Worm (Caenorhabditis elegans) whole organism, young adult: Measurements from ENCODE around the gene ZK892.6.
A peak's percentile ranks its signal among the peaks of the same experiment; 100 is the strongest.

ENCODE experiments used
- B0261.1 ChIP-seq: sonication (generic microtip); optimal IDR thresholded peaks from 2 replicates; lab custom pipeline; 2016; ENCODE audit warnings: mild to moderate bottlenecking, missing genetic modification characterization, moderate library complexity, missing compliant biosample characterization
- D2030.7 ChIP-seq: fragments of 200-800 bp; sonication (Bioruptor generic); IDR thresholded peaks from 2 replicates; pipeline ENCODE4 v1.3.6; 2022; ENCODE audit warnings: missing genetic modification reagents, missing genetic modification characterization, missing compliant biosample characterization
- F23B12.7 ChIP-seq: sonication (generic microtip); optimal IDR thresholded peaks from 2 replicates; lab custom pipeline; 2017; ENCODE audit warnings: missing genetic modification characterization, mild to moderate bottlenecking, missing compliant biosample characterization, antibody characterized with exemption, moderate library complexity; ENCODE audit not compliant: insufficient read depth
- F33H1.4 ChIP-seq: fragments of 200-800 bp; sonication (Bioruptor generic); IDR thresholded peaks from 2 replicates; pipeline ENCODE4 v1.3.6; 2022; ENCODE audit warnings: missing genetic modification reagents, missing genetic modification characterization, missing compliant biosample characterization
- F49E8.2 ChIP-seq: sonication (generic microtip); optimal IDR thresholded peaks from 3 replicates; lab custom pipeline; 2017; ENCODE audit warnings: missing genetic modification characterization, mild to moderate bottlenecking, missing compliant biosample characterization, antibody characterized with exemption, moderate library complexity; ENCODE audit not compliant: insufficient read depth
- F57A8.1 ChIP-seq: fragments of 200-800 bp; sonication (Bioruptor generic); optimal IDR thresholded peaks from 2 replicates; lab custom pipeline; 2018; ENCODE audit warnings: mild to moderate bottlenecking, missing genetic modification characterization, moderate library complexity, missing compliant biosample characterization
- T07F8.4 ChIP-seq: sonication (generic microtip); optimal IDR thresholded peaks from 2 replicates; lab custom pipeline; 2016; ENCODE audit warnings: mild to moderate bottlenecking, missing genetic modification characterization, moderate library complexity, missing compliant biosample characterization
- Y53G8AR.9 ChIP-seq: fragments of 200-800 bp; sonication (Bioruptor generic); conservative IDR thresholded peaks from 2 replicates; pipeline ENCODE4 v1.3.6; 2022; ENCODE audit warnings: missing genetic modification reagents, missing genetic modification characterization, missing compliant biosample characterization
- Y67H2A.10 ChIP-seq: fragments of 200-800 bp; sonication (Bioruptor generic); conservative IDR thresholded peaks from 2 replicates; pipeline ENCODE4 v1.3.6; 2022; ENCODE audit warnings: missing genetic modification reagents, missing genetic modification characterization, missing compliant biosample characterization
- Y79H2A.3 ChIP-seq: fragments of 200-800 bp; sonication (Bioruptor generic); conservative IDR thresholded peaks from 2 replicates; pipeline ENCODE4 v1.3.6; 2022; ENCODE audit warnings: missing genetic modification reagents, missing genetic modification characterization, missing compliant biosample characterization
- Y95B8A.8 ChIP-seq: fragments of 200-800 bp; sonication (Bioruptor generic); IDR thresholded peaks from 2 replicates; pipeline ENCODE4 v1.3.6; 2022; ENCODE audit warnings: missing genetic modification reagents, missing genetic modification characterization, missing compliant biosample characterization
- ZK185.1 ChIP-seq: sonication (generic microtip); optimal IDR thresholded peaks from 2 replicates; lab custom pipeline; 2016; ENCODE audit warnings: mild to moderate bottlenecking, missing genetic modification characterization, missing compliant biosample characterization; ENCODE audit not compliant: poor library complexity, severe bottlenecking
- akir-1 ChIP-seq: fragments of 200-800 bp; sonication (Bioruptor generic); optimal IDR thresholded peaks from 2 replicates; lab custom pipeline; 2018; ENCODE audit warnings: mild to moderate bottlenecking, missing genetic modification characterization, moderate library complexity, missing compliant biosample characterization
- attf-5 ChIP-seq: fragments of 200-800 bp; sonication (Bioruptor generic); optimal IDR thresholded peaks from 2 replicates; lab custom pipeline; 2018; ENCODE audit warnings: mild to moderate bottlenecking, missing genetic modification characterization, missing compliant biosample characterization
- bed-1 ChIP-seq: fragments of 200-800 bp; sonication (Bioruptor generic); IDR thresholded peaks from 2 replicates; pipeline ENCODE4 v1.3.6; 2022; ENCODE audit warnings: missing genetic modification reagents, missing genetic modification characterization, missing compliant biosample characterization
- cebp-2 ChIP-seq: fragments of 200-800 bp; sonication (Bioruptor generic); IDR thresholded peaks from 2 replicates; pipeline ENCODE4 v1.3.6; 2022; ENCODE audit warnings: missing genetic modification characterization, missing compliant biosample characterization
- ceh-100 ChIP-seq: fragments of 200-800 bp; sonication (Bioruptor generic); IDR thresholded peaks from 2 replicates; pipeline ENCODE4 v1.3.6; 2022; ENCODE audit warnings: missing genetic modification reagents, missing genetic modification characterization, missing compliant biosample characterization
- ceh-27 ChIP-seq: fragments of 200-800 bp; sonication (Bioruptor generic); optimal IDR thresholded peaks from 2 replicates; lab custom pipeline; 2018; ENCODE audit warnings: mild to moderate bottlenecking, missing genetic modification characterization, moderate library complexity, missing compliant biosample characterization
- die-1 ChIP-seq: sonication (generic microtip); optimal IDR thresholded peaks from 2 replicates; lab custom pipeline; 2016; ENCODE audit warnings: missing genotype, mild to moderate bottlenecking, missing genetic modification characterization, missing compliant biosample characterization
- dox-1 ChIP-seq: fragments of 200-800 bp; sonication (Bioruptor generic); IDR thresholded peaks from 2 replicates; pipeline ENCODE4 v1.3.6; 2022; ENCODE audit warnings: missing genetic modification reagents, missing genetic modification characterization, missing compliant biosample characterization
- efl-1 ChIP-seq: fragments of 150-350 bp; optimal IDR thresholded peaks from 2 replicates; lab custom pipeline; 2014; ENCODE audit warnings: missing biosample characterization, missing genetic modification reagents, missing genetic modification characterization
- hlh-26 ChIP-seq: fragments of 200-800 bp; sonication (Bioruptor generic); conservative IDR thresholded peaks from 2 replicates; pipeline ENCODE4 v1.3.6; 2022; ENCODE audit warnings: missing genetic modification reagents, missing genetic modification characterization, missing compliant biosample characterization
- hmg-1.2 ChIP-seq: fragments of 200-800 bp; sonication (Bioruptor generic); IDR thresholded peaks from 2 replicates; pipeline ENCODE4 v1.3.6; 2022; ENCODE audit warnings: missing genetic modification reagents, missing genetic modification characterization, missing compliant biosample characterization
- hmg-20 ChIP-seq: fragments of 200-800 bp; sonication (Bioruptor generic); IDR thresholded peaks from 2 replicates; pipeline ENCODE4 v1.3.6; 2022; ENCODE audit warnings: missing genetic modification reagents, missing genetic modification characterization, missing compliant biosample characterization
- hrde-1 ChIP-seq: sonication (generic microtip); optimal IDR thresholded peaks from 2 replicates; lab custom pipeline; 2016; ENCODE audit warnings: missing genetic modification characterization, mild to moderate bottlenecking, missing compliant biosample characterization, moderate library complexity, missing genotype, missing genetic modification reagents, borderline replicate concordance
- let-526 ChIP-seq: fragments of 200-800 bp; sonication (Bioruptor generic); IDR thresholded peaks from 2 replicates; pipeline ENCODE4 v1.3.6; 2022; ENCODE audit warnings: missing genetic modification reagents, missing genetic modification characterization, missing compliant biosample characterization
- lin-35 ChIP-seq, 3 experiments: fragments of 150-350 bp in 2 of 3; sonication (generic microtip) in 1 of 3; optimal IDR thresholded peaks; 2 replicates each; lab custom pipeline; 2014 to 2018; ENCODE audit warnings: missing biosample characterization in 3 of 3, missing genetic modification characterization in 3 of 3, missing genetic modification reagents in 3 of 3
- lin-40 ChIP-seq: sonication (generic microtip); optimal IDR thresholded peaks from 2 replicates; lab custom pipeline; 2016; ENCODE audit warnings: missing genetic modification characterization, mild to moderate bottlenecking, missing compliant biosample characterization, missing genotype, missing genetic modification reagents
- lin-54 ChIP-seq: fragments of 200-800 bp; sonication (Bioruptor generic); optimal IDR thresholded peaks from 2 replicates; lab custom pipeline; 2018; ENCODE audit warnings: mild to moderate bottlenecking, missing genetic modification characterization, missing compliant biosample characterization
- lsl-1 ChIP-seq: fragments of 200-800 bp; sonication (Bioruptor generic); optimal IDR thresholded peaks from 2 replicates; lab custom pipeline; 2018; ENCODE audit warnings: mild to moderate bottlenecking, missing genetic modification characterization, moderate library complexity, missing compliant biosample characterization
- lsy-27 ChIP-seq: sonication (generic microtip); optimal IDR thresholded peaks from 2 replicates; lab custom pipeline; 2017; ENCODE audit warnings: missing genetic modification characterization, mild to moderate bottlenecking, missing compliant biosample characterization, antibody characterized with exemption, missing genotype, borderline replicate concordance; ENCODE audit not compliant: insufficient read depth
- madf-10 ChIP-seq: sonication (generic microtip); optimal IDR thresholded peaks from 2 replicates; lab custom pipeline; 2016; ENCODE audit warnings: mild to moderate bottlenecking, missing genetic modification characterization, missing compliant biosample characterization
- madf-3 ChIP-seq: fragments of 200-800 bp; sonication (Bioruptor generic); IDR thresholded peaks from 2 replicates; pipeline ENCODE4 v1.3.6; 2022; ENCODE audit warnings: missing genetic modification reagents, missing genetic modification characterization, missing compliant biosample characterization
- madf-6 ChIP-seq: fragments of 200-800 bp; sonication (Bioruptor generic); IDR thresholded peaks from 2 replicates; pipeline ENCODE4 v1.3.6; 2022; ENCODE audit warnings: missing genetic modification reagents, missing genetic modification characterization, missing compliant biosample characterization
- mcd-1 ChIP-seq: fragments of 200-800 bp; sonication (Bioruptor generic); IDR thresholded peaks from 2 replicates; pipeline ENCODE4 v1.3.6; 2022; ENCODE audit warnings: missing genetic modification reagents, missing genetic modification characterization, missing compliant biosample characterization
- mxl-1 ChIP-seq: sonication (generic microtip); optimal IDR thresholded peaks from 2 replicates; lab custom pipeline; 2016; ENCODE audit warnings: missing genetic modification characterization, missing compliant biosample characterization
- nfya-2 ChIP-seq: fragments of 200-800 bp; sonication (Bioruptor generic); IDR thresholded peaks from 2 replicates; pipeline ENCODE4 v1.3.6; 2022; ENCODE audit warnings: missing genetic modification reagents, missing genetic modification characterization, missing compliant biosample characterization
- nhr-120 ChIP-seq: fragments of 200-800 bp; sonication (Bioruptor generic); IDR thresholded peaks from 2 replicates; pipeline ENCODE4 v1.3.6; 2022; ENCODE audit warnings: missing genetic modification characterization, missing compliant biosample characterization
- nhr-179 ChIP-seq: sonication (generic microtip); optimal IDR thresholded peaks from 2 replicates; lab custom pipeline; 2016; ENCODE audit warnings: mild to moderate bottlenecking, missing genetic modification characterization, missing compliant biosample characterization
- nhr-27 ChIP-seq: fragments of 200-800 bp; sonication (Bioruptor generic); optimal IDR thresholded peaks from 2 replicates; lab custom pipeline; 2018; ENCODE audit warnings: mild to moderate bottlenecking, missing genetic modification characterization, moderate library complexity, missing compliant biosample characterization
- pbrm-1 ChIP-seq: fragments of 200-800 bp; sonication (Bioruptor generic); IDR thresholded peaks from 2 replicates; pipeline ENCODE4 v1.3.6; 2022; ENCODE audit warnings: missing genetic modification reagents, missing genetic modification characterization, missing compliant biosample characterization
- sdz-38 ChIP-seq: sonication (generic microtip); optimal IDR thresholded peaks from 2 replicates; lab custom pipeline; 2016; ENCODE audit warnings: missing genotype, missing genetic modification characterization, missing compliant biosample characterization
- tbp1 ChIP-seq: fragments of 200-800 bp; sonication (Bioruptor generic); optimal IDR thresholded peaks from 2 replicates; lab custom pipeline; 2018; ENCODE audit warnings: mild to moderate bottlenecking, missing genetic modification characterization, missing compliant biosample characterization
- tbx-9 ChIP-seq: sonication (generic microtip); optimal IDR thresholded peaks from 2 replicates; lab custom pipeline; 2016; ENCODE audit warnings: borderline replicate concordance, missing genetic modification characterization, inconsistent platforms, missing compliant biosample characterization
- xnd-1 ChIP-seq: sonication (generic microtip); optimal IDR thresholded peaks from 2 replicates; lab custom pipeline; 2016; ENCODE audit warnings: missing genotype, missing genetic modification reagents, missing genetic modification characterization, missing compliant biosample characterization
- zfh-2 ChIP-seq: fragments of 200-800 bp; sonication (Bioruptor generic); conservative IDR thresholded peaks from 2 replicates; pipeline ENCODE4 v1.3.6; 2022; ENCODE audit warnings: missing genetic modification reagents, missing genetic modification characterization, missing compliant biosample characterization
- zim-3 ChIP-seq: sonication (generic microtip); optimal IDR thresholded peaks from 2 replicates; lab custom pipeline; 2017; ENCODE audit warnings: mild to moderate bottlenecking, missing genetic modification characterization, moderate library complexity, missing compliant biosample characterization
- ztf-26 ChIP-seq: sonication (generic microtip); optimal IDR thresholded peaks from 2 replicates; lab custom pipeline; 2017; ENCODE audit warnings: missing genetic modification characterization, missing compliant biosample characterization

Gene ZK892.6

ce11 chrII:9940430-9940829 is 39.5 kb downstream of the ZK892.6 start, which contains the start of gene ufd-3 (continued):
- peak; percentile 54 for TF ChIP-seq lsl-1
- peak; percentile 42 for TF ChIP-seq tbp1 (GFP tag; lab: Kevin White, UChicago)
- no peak for TF ChIP-seq Y95B8A.8 (GFP tag; lab: Robert Waterston, UW)
- TF ChIP-seq die-1 (tag; lab: Kevin White, UChicago) = no peak
- TF ChIP-seq hrde-1 (tag; lab: Kevin White, UChicago) = peak; percentile 15
- no peak for TF ChIP-seq lin-40
- TF ChIP-seq ZK185.1 (tag; lab: Kevin White, UChicago) = peak; percentile 93
- TF ChIP-seq Y67H2A.10 (GFP tag; lab: Robert Waterston, UW) = peak; percentile 45; the same call in 1 of the 2 replicates
- TF ChIP-seq zim-3 (tag; lab: Kevin White, UChicago) = no peak
- TF ChIP-seq bed-1 (GFP tag; lab: Robert Waterston, UW) = no peak
- TF ChIP-seq T07F8.4 = no peak
- 0 out of 2 replicates have a peak, but pooled peaks have one; percentile 59 for TF ChIP-seq madf-3 (GFP tag; lab: Robert Waterston, UW)
- peak; percentile 58 for TF ChIP-seq ceh-100 (GFP tag; lab: Robert Waterston, UW)
- 0 out of 2 replicates have a peak, but pooled peaks have one; percentile 45 for TF ChIP-seq nfya-2
- TF ChIP-seq cebp-2 (GFP tag; lab: Robert Waterston, UW) = no peak
- TF ChIP-seq tbx-9 (tag; lab: Kevin White, UChicago) = no peak
- peak; percentile 99 for TF ChIP-seq lin-54 (GFP tag; lab: Kevin White, UChicago)
- TF ChIP-seq nhr-27 = peak; percentile 27
- no peak for TF ChIP-seq sdz-38 (tag; lab: Kevin White, UChicago)
- TF ChIP-seq ztf-26 = peak; percentile 23
- no peak for TF ChIP-seq hlh-26 (GFP tag; lab: Robert Waterston, UW)
- no peak for TF ChIP-seq lsy-27 (tag; lab: Kevin White, UChicago)
- peak; percentile 90 for TF ChIP-seq ceh-27
- no peak for TF ChIP-seq F57A8.1 (GFP tag; lab: Kevin White, UChicago)
- TF ChIP-seq mcd-1 (GFP tag; lab: Robert Waterston, UW) = peak; percentile 72
- TF ChIP-seq F33H1.4 (GFP tag; lab: Robert Waterston, UW) = peak; percentile 43; the same call in 1 of the 2 replicates
- peak; percentile 40 to 96 (median 44) for TF ChIP-seq lin-35 (GFP tag; optimal IDR thresholded peaks at IDR 0.05; lab: Kevin White, UChicago)
- no peak for TF ChIP-seq Y53G8AR.9
- TF ChIP-seq F23B12.7 (tag; lab: Kevin White, UChicago) = peak; percentile 64
- TF ChIP-seq mxl-1 = no peak
- TF ChIP-seq nhr-179 = no peak
- no peak for TF ChIP-seq zfh-2 (GFP tag; lab: Robert Waterston, UW)
- TF ChIP-seq madf-6 (GFP tag; lab: Robert Waterston, UW) = peak; percentile 75
- no peak for TF ChIP-seq hmg-20 (GFP tag; lab: Robert Waterston, UW)
- peak; percentile 24 for TF ChIP-seq akir-1 (GFP tag; lab: Kevin White, UChicago)
- TF ChIP-seq xnd-1 (tag; lab: Kevin White, UChicago) = peak; percentile 53
- TF ChIP-seq F49E8.2 (tag; lab: Kevin White, UChicago) = no peak
- TF ChIP-seq let-526 (GFP tag; lab: Robert Waterston, UW) = no peak; the same call in 1 of the 2 replicates
- peak; percentile 81 for TF ChIP-seq attf-5 (GFP tag; lab: Kevin White, UChicago)
- TF ChIP-seq hmg-1.2 = peak; percentile 42
- TF ChIP-seq D2030.7 = peak; percentile 65
- TF ChIP-seq madf-10 (tag; lab: Kevin White, UChicago) = peak; percentile 47
- 0 out of 2 replicates have a peak, but pooled peaks have one; percentile 9 for TF ChIP-seq Y79H2A.3 (GFP tag; lab: Robert Waterston, UW)
- no peak for TF ChIP-seq B0261.1 (tag; lab: Kevin White, UChicago)
- peak; percentile 54; the same call in 1 of the 2 replicates for TF ChIP-seq pbrm-1 (GFP tag; lab: Robert Waterston, UW)
- TF ChIP-seq efl-1 (GFP tag; lab: Kevin White, UChicago) = peak; percentile 86
- peak; percentile 72 for TF ChIP-seq dox-1 (GFP tag; lab: Robert Waterston, UW)
- TF ChIP-seq nhr-120 = no peak
